Worm (Caenorhabditis elegans): ENCODE data around the gene pgp-5.

- no peak for TF ChIP-seq ref-1 (GFP tag; conservative IDR thresholded peaks at IDR 0.05)
- TF ChIP-seq flt-1 (GFP tag; IDR thresholded peaks at IDR 0.05): no peak
- TF ChIP-seq klf-2 (GFP tag; conservative IDR thresholded peaks at IDR 0.05): no peak
- TF ChIP-seq tab-1 (GFP tag; IDR thresholded peaks at IDR 0.05): no peak
- TF ChIP-seq ztf-23 (GFP tag; IDR thresholded peaks at IDR 0.05): no peak
- TF ChIP-seq ztf-29 (GFP tag; IDR thresholded peaks at IDR 0.05): no peak
- no peak for TF ChIP-seq T22C8.4 (GFP tag; IDR thresholded peaks at IDR 0.05)
- no peak for TF ChIP-seq med-1 (GFP tag; optimal IDR thresholded peaks at IDR 0.05; ENCODE audit: insufficient read depth)
- TF ChIP-seq cog-1 (tag; optimal IDR thresholded peaks at IDR 0.05): no peak
These were observed 18.1 kb upstream of the pgp-5 start, which contains the start of gene pgp-6 for ce11 chrX:10877138-10877743.
